Worm (Caenorhabditis elegans) whole organism, L3 larva: ENCODE results near the gene W03F9.1.

Source experiments
- aly-2 ChIP-seq: fragments of 150-350 bp; optimal IDR thresholded peaks from 2 replicates; lab custom pipeline; 2014; ENCODE audit warnings: missing biosample characterization, missing genetic modification characterization
- ama-1 ChIP-seq: fragments of 150-350 bp; optimal IDR thresholded peaks from 2 replicates; lab custom pipeline; 2018
- ceh-16 ChIP-seq: sonication (generic microtip); optimal IDR thresholded peaks from 2 replicates; lab custom pipeline; 2017; ENCODE audit warnings: missing biosample characterization, missing genetic modification characterization
- ceh-28 ChIP-seq: fragments of 150-350 bp; optimal IDR thresholded peaks from 2 replicates; lab custom pipeline; 2014; ENCODE audit warnings: missing biosample characterization, missing genetic modification reagents, missing genetic modification characterization
- ceh-82 ChIP-seq: fragments of 150-350 bp; optimal IDR thresholded peaks from 2 replicates; lab custom pipeline; 2014; ENCODE audit warnings: missing biosample characterization, missing genetic modification characterization
- daf-12 ChIP-seq: fragments of 150-350 bp; optimal IDR thresholded peaks from 2 replicates; lab custom pipeline; 2014; ENCODE audit warnings: missing biosample characterization, missing genetic modification reagents, missing genetic modification characterization
- egl-27 ChIP-seq: sonication (generic microtip); optimal IDR thresholded peaks from 4 replicates; lab custom pipeline; 2017; ENCODE audit warnings: missing biosample characterization, missing genetic modification reagents, missing genetic modification characterization
- egl-5 ChIP-seq: fragments of 150-350 bp; optimal IDR thresholded peaks from 2 replicates; lab custom pipeline; 2017; ENCODE audit warnings: missing biosample characterization, missing genetic modification reagents, missing genetic modification characterization, inconsistent platforms
- elt-1 ChIP-seq: fragments of 150-350 bp; optimal IDR thresholded peaks from 2 replicates; lab custom pipeline; 2014; ENCODE audit warnings: missing biosample characterization, missing genetic modification characterization
- elt-2 ChIP-seq: sonication (generic microtip); optimal IDR thresholded peaks from 2 replicates; lab custom pipeline; 2016; ENCODE audit warnings: missing genetic modification reagents, mild to moderate bottlenecking, missing genetic modification characterization, missing compliant biosample characterization
- fkh-10 ChIP-seq: sonication (generic microtip); optimal IDR thresholded peaks from 2 replicates; lab custom pipeline; 2017; ENCODE audit warnings: missing biosample characterization, missing genetic modification reagents, missing genetic modification characterization
- fos-1 ChIP-seq: fragments of 150-350 bp; optimal IDR thresholded peaks from 2 replicates; lab custom pipeline; 2014; ENCODE audit warnings: missing biosample characterization, missing genetic modification characterization
- hmg-11 ChIP-seq: sonication (generic microtip); optimal IDR thresholded peaks from 2 replicates; lab custom pipeline; 2016; ENCODE audit warnings: missing genetic modification characterization, missing compliant biosample characterization
- jun-1 ChIP-seq: fragments of 150-350 bp; optimal IDR thresholded peaks from 2 replicates; lab custom pipeline; 2014; ENCODE audit warnings: missing biosample characterization, missing genetic modification reagents, missing genetic modification characterization
- lin-15B ChIP-seq: fragments of 150-350 bp; optimal IDR thresholded peaks from 2 replicates; lab custom pipeline; 2014; ENCODE audit warnings: missing biosample characterization, missing genetic modification characterization
- lin-39 ChIP-seq: fragments of 150-350 bp; optimal IDR thresholded peaks from 2 replicates; lab custom pipeline; 2018; ENCODE audit warnings: missing biosample characterization, missing genetic modification reagents, missing genetic modification characterization
- mdl-1 ChIP-seq: fragments of 150-350 bp; optimal IDR thresholded peaks from 2 replicates; lab custom pipeline; 2014; ENCODE audit warnings: missing biosample characterization, missing genetic modification characterization
- nfya-1 ChIP-seq: sonication (generic microtip); optimal IDR thresholded peaks from 2 replicates; lab custom pipeline; 2017; ENCODE audit warnings: missing genetic modification characterization, mild to moderate bottlenecking, missing compliant biosample characterization, antibody characterized with exemption, moderate library complexity; ENCODE audit not compliant: insufficient read depth
- nhr-11 ChIP-seq: fragments of 150-350 bp; optimal IDR thresholded peaks from 2 replicates; lab custom pipeline; 2014; ENCODE audit warnings: missing biosample characterization, missing genetic modification characterization
- nhr-12 ChIP-seq: fragments of 150-350 bp; optimal IDR thresholded peaks from 2 replicates; lab custom pipeline; 2014; ENCODE audit warnings: missing biosample characterization, missing genetic modification characterization
- nhr-23 ChIP-seq: fragments of 150-350 bp; optimal IDR thresholded peaks from 2 replicates; lab custom pipeline; 2014; ENCODE audit warnings: missing biosample characterization, missing genetic modification reagents, missing genetic modification characterization
- nhr-237 ChIP-seq: fragments of 150-350 bp; optimal IDR thresholded peaks from 2 replicates; lab custom pipeline; 2014; ENCODE audit warnings: missing biosample characterization, missing genetic modification characterization
- nhr-28 ChIP-seq: fragments of 150-350 bp; optimal IDR thresholded peaks from 2 replicates; lab custom pipeline; 2014; ENCODE audit warnings: missing biosample characterization, missing genetic modification characterization
- nhr-43 ChIP-seq: sonication (generic microtip); optimal IDR thresholded peaks from 2 replicates; lab custom pipeline; 2016; ENCODE audit warnings: mild to moderate bottlenecking, missing genetic modification characterization, missing compliant biosample characterization; ENCODE audit not compliant: poor library complexity, severe bottlenecking
- nhr-76 ChIP-seq: fragments of 150-350 bp; sonication (generic microtip); optimal IDR thresholded peaks from 5 replicates; lab custom pipeline; 2014; ENCODE audit warnings: missing biosample characterization, missing genetic modification characterization
- nhr-77 ChIP-seq: fragments of 150-350 bp; optimal IDR thresholded peaks from 2 replicates; lab custom pipeline; 2014; ENCODE audit warnings: missing biosample characterization, missing genetic modification characterization
- pha-4 ChIP-seq: fragments of 150-350 bp; optimal IDR thresholded peaks from 2 replicates; lab custom pipeline; 2014; ENCODE audit warnings: missing biosample characterization, missing genetic modification reagents, missing genetic modification characterization
- pqm-1 ChIP-seq: fragments of 150-350 bp; optimal IDR thresholded peaks from 2 replicates; lab custom pipeline; 2017; ENCODE audit warnings: missing biosample characterization, missing genetic modification characterization, inconsistent platforms
- skn-1 ChIP-seq: fragments of 150-350 bp; optimal IDR thresholded peaks from 2 replicates; lab custom pipeline; 2014; ENCODE audit warnings: missing biosample characterization, missing genetic modification characterization
- snpc-4 ChIP-seq: fragments of 150-350 bp; optimal IDR thresholded peaks from 2 replicates; lab custom pipeline; 2014; ENCODE audit warnings: missing biosample characterization, missing genetic modification characterization
- tbx-2 ChIP-seq: sonication (generic microtip); optimal IDR thresholded peaks from 2 replicates; lab custom pipeline; 2016; ENCODE audit warnings: mild to moderate bottlenecking, missing genetic modification characterization, missing compliant biosample characterization
- unc-39 ChIP-seq: sonication (generic microtip); optimal IDR thresholded peaks from 4 replicates; lab custom pipeline; 2017; ENCODE audit warnings: missing biosample characterization, missing genetic modification characterization
- unc-62 ChIP-seq: fragments of 150-350 bp; sonication (generic microtip); optimal IDR thresholded peaks from 4 replicates; lab custom pipeline; 2014; ENCODE audit warnings: missing biosample characterization, missing genetic modification reagents, missing genetic modification characterization
- zag-1 ChIP-seq: fragments of 150-350 bp; optimal IDR thresholded peaks from 2 replicates; lab custom pipeline; 2014; ENCODE audit warnings: missing biosample characterization, missing genetic modification characterization
- ztf-11 ChIP-seq: fragments of 150-350 bp; optimal IDR thresholded peaks from 2 replicates; lab custom pipeline; 2014; ENCODE audit warnings: missing biosample characterization, missing genetic modification characterization

Gene W03F9.1

DNA sequence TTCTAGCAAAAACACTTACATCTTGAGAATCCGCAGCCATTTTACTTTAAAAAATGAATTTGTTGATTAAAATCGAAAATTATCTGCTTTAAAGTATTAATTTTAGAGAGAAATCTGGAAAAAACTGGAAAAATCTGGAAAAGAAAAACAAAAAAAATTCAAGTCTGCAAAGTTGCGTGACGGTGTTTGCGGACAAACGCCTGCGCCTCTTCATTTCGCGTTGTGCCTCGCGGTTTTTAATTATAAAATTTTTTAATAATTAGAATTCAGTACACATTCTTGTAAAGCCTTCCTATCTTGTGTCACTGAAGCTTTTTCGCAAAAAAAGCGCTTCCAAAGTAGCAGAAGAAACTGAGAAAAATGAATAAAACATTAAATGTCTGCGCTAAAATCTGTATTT is at the start of gene W03F9.1:
TSS of gene W03F9.1 (minus strand) at position 109 of the 400 bp plus-strand sequence.
- TF ChIP-seq lin-39 (tag; lab: Kevin White, UChicago) (peak; percentile 49), elt-2 (tag; lab: Kevin White, UChicago) (peak; percentile 31), fkh-10 (GFP tag; lab: Kevin White, UChicago) (peak; percentile 8), pha-4 (tag; lab: Kevin White, UChicago) (peak; percentile 73), lin-15B (tag; lab: Kevin White, UChicago) (peak; percentile 31), nfya-1 (peak; percentile 62), nhr-76 (tag; lab: Kevin White, UChicago) (no peak), egl-5 (tag; lab: Kevin White, UChicago) (peak; percentile 64), unc-39 (no peak), hmg-11 (tag; lab: Kevin White, UChicago) (peak; percentile 89), nhr-12 (no peak), nhr-43 (peak; percentile 34), nhr-23 (tag; lab: Kevin White, UChicago) (peak; percentile 58)

DNA sequence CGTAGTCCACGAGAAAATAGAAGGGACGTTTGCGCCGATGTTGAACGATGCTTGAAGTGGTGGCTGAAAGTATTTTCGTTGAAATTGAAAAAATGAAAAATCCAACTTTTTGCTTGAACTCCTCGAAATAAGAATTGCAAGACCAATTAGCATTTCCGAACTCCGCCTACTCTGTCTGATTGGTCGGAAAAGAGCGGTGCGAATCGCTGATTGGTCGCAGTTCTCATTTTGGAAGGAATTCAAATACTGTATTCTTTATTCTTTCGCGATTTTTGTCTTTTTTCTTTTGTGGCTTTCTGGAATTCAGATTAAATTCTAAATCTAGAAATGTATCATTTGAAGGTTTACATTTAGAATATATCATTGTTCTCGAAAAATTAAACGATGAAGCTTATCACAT is 48.0 kb upstream of the W03F9.1 start:
- TF ChIP-seq nfya-1 (peak; percentile 56), mdl-1 (tag; lab: Kevin White, UChicago) (no peak)
- TF ChIP-seq, all 47 proteins: peak for 1

- TF ChIP-seq snpc-4 (no peak), nfya-1 (peak; percentile 8)
Measured at ce11 chrV:173437-173836, 46.9 kb upstream of the W03F9.1 start.

- TF ChIP-seq egl-27 (tag; lab: Kevin White, UChicago) = no peak
- TF ChIP-seq unc-62 = no peak
- no peak for TF ChIP-seq unc-39
- TF ChIP-seq nhr-237 (tag; lab: Kevin White, UChicago) = no peak
- TF ChIP-seq nhr-43 = no peak
- no peak for TF ChIP-seq aly-2
- TF ChIP-seq snpc-4 = no peak
- TF ChIP-seq daf-12 (tag; lab: Kevin White, UChicago) = no peak
- TF ChIP-seq egl-5 (tag; lab: Kevin White, UChicago) = no peak
- no peak for TF ChIP-seq lin-15B (tag; lab: Kevin White, UChicago)
- TF ChIP-seq zag-1 (tag; lab: Kevin White, UChicago) = no peak
- TF ChIP-seq fos-1 = no peak
- no peak for TF ChIP-seq pqm-1 (tag; lab: Kevin White, UChicago)
- TF ChIP-seq ceh-82 = no peak
- TF ChIP-seq nhr-28 (tag; lab: Kevin White, UChicago) = no peak
- no peak for TF ChIP-seq jun-1
- no peak for TF ChIP-seq nfya-1
- no peak for TF ChIP-seq nhr-11
- TF ChIP-seq lin-39 (tag; lab: Kevin White, UChicago) = no peak
Measured at ce11 chrV:172110-172509, 45.6 kb upstream of the W03F9.1 start, which contains the start of gene cfap-36. cfap-36 (minus strand) TSS chrV:172210.

- TF ChIP-seq ceh-82 (no peak), skn-1 (tag; lab: Kevin White, UChicago) (no peak), snpc-4 (no peak), nhr-76 (tag; lab: Kevin White, UChicago) (no peak), elt-1 (tag; lab: Kevin White, UChicago) (no peak), elt-2 (tag; lab: Kevin White, UChicago) (no peak), unc-62 (no peak), lin-15B (tag; lab: Kevin White, UChicago) (no peak), unc-39 (no peak), fkh-10 (GFP tag; lab: Kevin White, UChicago) (no peak), ztf-11 (no peak), ceh-28 (tag; lab: Kevin White, UChicago) (no peak), nfya-1 (no peak), ama-1 (lab: Kevin White, UChicago) (no peak), nhr-77 (no peak), fos-1 (no peak), nhr-43 (no peak), tbx-2 (tag; lab: Kevin White, UChicago) (no peak), ceh-16 (no peak), nhr-11 (no peak)
Measured at ce11 chrV:166687-167086, 40.2 kb upstream of the W03F9.1 start, which contains the start of gene Y108G3AL.2. Y108G3AL.2 (plus strand) TSS chrV:166987.
